Fruit fly (Drosophila melanogaster): ENCODE data around the gene ppk19.
A peak's percentile ranks its signal among the peaks of the same experiment; 100 is the strongest.

ppk19 gene

DNA sequence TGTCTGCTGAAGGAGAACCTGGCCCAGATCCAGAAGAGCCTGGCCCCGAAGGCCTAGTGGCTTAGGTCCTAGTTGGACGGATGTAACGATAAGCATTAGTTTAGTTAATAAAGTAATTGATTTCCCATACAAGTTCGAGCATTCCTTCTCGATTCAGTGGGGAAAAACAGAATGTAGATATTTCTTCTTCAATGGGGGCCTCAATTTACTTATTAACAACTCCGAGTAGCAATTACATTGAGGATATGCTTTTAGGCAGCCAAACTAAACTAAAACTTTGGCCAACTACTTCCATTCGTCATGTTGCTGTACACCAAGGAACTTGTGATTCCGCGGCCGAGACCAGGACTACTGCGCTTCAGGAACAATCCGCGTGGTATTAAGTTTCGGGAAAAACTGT lies at the start of gene ppk19:
Gene ppk19, plus strand, starts transcription at position 301 of the 400 bp plus-strand sequence.
- TF ChIP-seq CG17801 (GFP tag; optimal IDR thresholded peaks at IDR 0.05; ENCODE audit: partially characterized antibody): no peak

DNA sequence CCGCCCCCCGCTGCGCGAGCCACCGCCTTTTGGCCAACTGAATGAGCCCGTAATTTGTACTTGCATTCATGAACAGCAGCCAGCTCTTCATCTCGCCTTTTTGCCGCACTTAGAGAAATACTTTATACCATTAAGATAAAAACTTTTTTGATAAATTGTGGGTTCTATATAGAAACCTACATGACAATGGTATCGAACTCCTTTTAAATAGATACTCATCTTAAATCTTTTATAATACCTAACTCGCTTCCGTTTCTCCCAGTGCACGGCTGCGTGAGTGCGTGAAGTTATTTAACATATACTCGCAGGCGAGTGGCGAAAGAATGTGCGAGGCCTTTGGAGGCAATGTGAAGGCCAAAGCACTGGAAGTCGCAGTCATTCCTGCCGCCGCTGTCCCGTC lies 46.4 kb upstream of the ppk19 start:
- TF ChIP-seq CG17801 (GFP tag; optimal IDR thresholded peaks at IDR 0.05; ENCODE audit: partially characterized antibody): no peak

DNA sequence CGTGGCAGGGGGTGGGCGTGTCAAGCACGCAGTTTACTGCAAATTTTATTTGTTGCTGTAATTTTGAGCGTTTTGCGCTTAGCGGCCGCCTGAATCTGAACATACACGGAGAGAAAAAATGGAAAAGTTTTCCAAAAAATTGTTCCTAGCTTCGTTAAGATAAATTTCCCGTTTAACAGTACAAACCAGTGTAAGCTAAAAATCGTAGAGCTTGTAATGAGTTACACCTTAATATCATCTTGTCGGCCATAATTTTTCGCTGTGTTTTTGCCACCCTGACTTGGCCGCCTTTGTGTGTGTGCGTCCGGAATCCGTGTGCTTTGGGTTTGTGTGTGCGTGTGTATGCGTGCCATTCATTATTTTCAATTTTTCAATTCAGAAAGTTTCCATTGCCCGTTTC lies 20.8 kb upstream of the ppk19 start:
- TF ChIP-seq CG17801 (GFP tag; optimal IDR thresholded peaks at IDR 0.05; ENCODE audit: partially characterized antibody): no peak

DNA sequence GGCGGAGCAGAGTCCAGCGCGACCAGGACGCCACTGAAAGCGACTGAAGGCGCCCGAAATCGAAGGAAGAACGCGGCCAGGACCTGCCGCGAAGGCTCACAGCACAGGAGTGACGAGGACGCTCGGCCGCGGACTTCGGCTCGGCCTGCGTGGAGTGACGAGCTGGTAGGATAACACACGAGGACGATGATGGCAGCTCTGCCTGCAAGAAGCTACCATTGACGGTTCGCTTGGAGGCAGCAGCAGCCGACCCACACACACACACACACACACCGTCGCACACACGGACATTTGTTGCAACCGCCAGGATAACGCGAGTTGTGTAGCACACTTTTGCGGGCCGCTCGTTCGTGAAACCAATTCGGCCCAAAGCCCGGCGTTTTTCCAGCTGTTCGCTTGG lies 12.3 kb upstream of the ppk19 start, which contains the start of gene Dop1R2:
Gene Dop1R2, minus strand, starts transcription at position 35 of the 400 bp plus-strand sequence.
- TF ChIP-seq CG17801 (GFP tag; optimal IDR thresholded peaks at IDR 0.05; ENCODE audit: partially characterized antibody): no peak

DNA sequence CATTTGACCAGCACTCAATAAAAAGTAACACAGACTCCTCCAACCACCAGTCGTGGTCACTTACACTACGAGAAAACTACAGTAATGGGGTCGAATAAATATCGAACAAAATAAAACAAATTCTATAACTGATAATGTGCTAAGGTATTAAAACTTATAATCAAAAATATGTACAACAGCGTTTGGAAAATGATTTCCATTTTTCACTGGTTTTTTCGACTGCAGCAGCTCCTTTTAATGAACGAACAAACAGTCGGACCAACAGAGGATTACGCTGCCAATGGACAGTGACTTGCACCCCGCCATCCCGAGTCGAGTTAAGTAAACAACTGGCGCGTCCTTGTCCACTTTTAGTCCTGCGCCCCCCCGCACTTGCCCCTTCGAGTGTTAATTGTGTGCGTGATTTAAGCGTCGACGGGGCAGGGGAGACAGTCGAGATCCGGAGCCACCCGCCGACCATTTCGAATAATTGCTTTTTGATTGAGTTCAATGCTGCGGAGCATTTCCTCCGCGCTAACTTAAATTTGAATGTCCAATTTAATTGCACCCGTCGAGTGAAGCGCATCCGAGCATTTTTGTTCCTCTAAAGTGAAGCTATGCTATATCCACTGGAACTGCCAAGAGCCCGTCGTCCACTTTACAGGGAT lies 8.0 kb upstream of the ppk19 start, which contains the start of gene ppk21:
Gene ppk21, plus strand, starts transcription at position 597 of the 647 bp plus-strand sequence.
- TF ChIP-seq CG17801 (GFP tag; optimal IDR thresholded peaks at IDR 0.05; ENCODE audit: partially characterized antibody): no peak

DNA sequence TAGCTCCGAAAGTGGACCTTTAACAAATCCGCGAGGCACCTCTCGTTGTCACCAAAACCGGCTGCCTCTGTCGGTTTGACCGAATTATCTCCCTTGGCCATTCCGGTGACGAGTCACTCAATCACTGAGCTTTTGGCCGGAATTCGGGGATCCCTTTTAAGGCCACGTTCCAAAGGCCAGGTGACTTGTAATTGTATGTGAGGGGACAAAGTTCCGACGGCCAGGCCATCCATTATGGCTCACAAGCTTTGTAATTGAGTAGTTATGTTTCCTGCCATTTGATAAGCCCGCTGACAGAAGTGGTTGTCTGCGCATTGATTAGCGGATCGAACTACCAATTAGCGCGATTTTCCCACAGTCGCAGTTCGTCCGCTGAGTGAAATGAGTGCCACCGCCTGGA lies 3.5 kb upstream of the ppk19 start, which contains the start of the genes ppk20 and ppk30:
Gene ppk20, minus strand, starts transcription at position 101 of the 400 bp plus-strand sequence.
Gene ppk30, plus strand, starts transcription at position 373 of the 400 bp plus-strand sequence.
- no peak for TF ChIP-seq CG17801 (GFP tag; optimal IDR thresholded peaks at IDR 0.05; ENCODE audit: partially characterized antibody)

DNA sequence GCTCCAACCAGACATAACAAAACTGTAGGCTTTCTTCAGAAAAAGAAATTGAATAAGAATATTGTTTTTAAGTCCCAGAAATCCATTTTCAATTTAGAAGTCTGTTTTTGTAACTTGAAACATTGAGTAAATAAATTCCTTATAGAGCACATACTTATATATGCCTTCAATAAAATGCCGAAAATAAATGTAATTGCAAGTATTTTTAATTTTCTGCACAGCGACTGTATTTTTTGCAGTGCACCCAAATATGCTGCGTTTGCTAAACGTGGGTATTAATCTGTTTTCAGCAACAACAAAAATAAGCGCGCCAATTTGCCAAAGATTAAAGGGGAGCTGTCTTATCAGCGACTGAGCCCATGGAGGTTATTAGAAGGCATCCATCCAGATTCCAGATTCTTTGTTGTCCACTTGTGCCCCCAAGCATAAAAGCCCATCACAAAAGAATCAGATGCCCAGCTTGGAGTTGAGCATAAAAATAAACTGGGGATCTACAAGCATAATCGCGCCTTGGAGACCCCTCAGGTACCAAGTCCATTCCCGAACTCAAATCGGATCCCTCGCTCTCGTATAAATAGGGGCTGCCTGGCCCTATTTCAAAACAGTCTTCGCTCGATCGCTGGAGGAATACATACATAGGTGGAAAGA lies 1.1 kb upstream of the ppk19 start, which contains the start of gene Obp99a:
Gene Obp99a, plus strand, starts transcription at position 598 of the 648 bp plus-strand sequence.
- no peak for TF ChIP-seq CG17801 (GFP tag; optimal IDR thresholded peaks at IDR 0.05; ENCODE audit: partially characterized antibody)

DNA sequence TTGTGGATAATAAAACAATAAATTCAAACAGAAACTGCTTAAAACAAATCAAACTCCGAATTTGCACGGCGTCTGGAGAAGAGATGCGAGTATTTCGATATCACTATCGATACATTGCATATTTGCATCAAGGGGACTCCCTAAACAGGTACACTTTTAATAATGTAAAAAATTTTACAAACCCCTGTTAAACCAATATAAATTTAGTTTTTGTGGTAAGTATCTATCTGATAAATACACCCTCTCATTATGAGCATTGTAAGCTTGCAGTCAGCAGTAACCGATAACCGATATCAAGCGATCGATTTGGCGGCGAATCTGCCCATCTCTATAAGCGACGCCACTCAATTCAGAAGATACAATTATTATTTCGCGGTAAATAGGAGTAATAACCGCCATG lies 3.1 kb downstream of the ppk19 start, which contains the start of the genes Bub3 and Cap-D2:
Gene Bub3, minus strand, starts transcription at position 89 of the 400 bp plus-strand sequence.
Gene Cap-D2, plus strand, starts transcription at position 319 of the 400 bp plus-strand sequence.
- peak; percentile 71 for TF ChIP-seq CG17801 (GFP tag; optimal IDR thresholded peaks at IDR 0.05; ENCODE audit: partially characterized antibody)

DNA sequence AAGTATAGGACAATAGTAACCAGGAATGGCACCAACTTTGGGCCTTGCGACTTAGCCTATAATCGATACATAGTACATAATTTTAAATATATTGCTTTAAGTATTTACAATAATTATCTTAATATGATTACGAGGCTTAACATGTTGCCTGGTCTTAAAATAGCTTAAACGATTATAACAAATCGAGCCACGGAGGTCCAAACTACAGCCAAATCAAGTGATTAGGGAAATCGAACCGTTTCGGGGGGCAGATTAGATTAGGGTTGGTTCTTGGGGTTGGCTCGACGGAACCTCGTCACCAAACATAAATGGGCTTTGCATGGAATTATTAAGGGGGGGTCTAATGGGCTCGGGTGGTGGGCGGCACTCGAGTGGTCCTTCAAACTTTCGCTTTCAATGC lies 9.0 kb downstream of the ppk19 start:
- no peak for TF ChIP-seq CG17801 (GFP tag; optimal IDR thresholded peaks at IDR 0.05; ENCODE audit: partially characterized antibody)

DNA sequence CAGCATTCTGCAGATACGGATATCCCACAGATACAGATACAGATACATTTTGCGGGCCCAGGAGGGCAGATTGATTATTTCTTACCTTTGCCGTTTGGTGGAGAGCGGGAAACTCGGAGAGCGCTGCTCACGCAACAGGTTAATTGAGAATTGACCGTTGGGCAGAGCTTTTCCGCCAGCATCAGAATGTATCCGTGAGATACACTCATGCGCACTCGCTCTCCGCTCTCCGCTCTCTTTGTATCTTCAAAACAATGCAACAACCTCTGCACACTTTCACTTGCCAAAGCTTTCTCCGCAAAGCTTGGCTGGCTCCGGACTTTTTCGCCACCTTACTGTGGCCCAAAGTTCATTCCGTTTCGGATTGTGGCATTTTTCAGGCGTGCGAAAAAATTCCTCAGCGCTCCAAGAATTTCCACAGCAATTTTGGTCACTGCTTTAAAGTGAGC lies 9.9 kb downstream of the ppk19 start, which contains the start of the genes CG7582 and Gycalpha99B:
Gene CG7582, minus strand, starts transcription at position 127 of the 449 bp plus-strand sequence.
Gene Gycalpha99B, plus strand, starts transcription at position 352 of the 449 bp plus-strand sequence.
- no peak for TF ChIP-seq CG17801 (GFP tag; optimal IDR thresholded peaks at IDR 0.05; ENCODE audit: partially characterized antibody)

DNA sequence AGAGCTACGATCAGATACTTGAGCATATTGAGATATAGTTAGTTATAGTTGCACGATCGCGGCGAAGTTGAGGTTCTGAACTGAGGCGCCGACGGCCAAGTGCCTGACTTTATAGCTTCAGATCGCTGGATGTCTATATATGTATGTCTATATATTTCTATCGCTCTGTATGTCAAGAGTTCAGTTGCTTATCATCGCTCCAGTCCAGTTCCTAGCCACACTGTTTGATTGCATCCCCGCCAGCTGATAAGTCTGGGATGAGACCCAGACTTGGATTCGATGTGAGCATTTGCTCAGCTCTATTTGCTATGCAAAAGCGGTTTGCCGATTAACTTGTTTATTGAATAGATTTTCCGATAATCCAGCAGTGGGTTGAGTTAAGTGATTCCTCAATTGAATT lies 14.4 kb downstream of the ppk19 start:
- TF ChIP-seq CG17801 (GFP tag; optimal IDR thresholded peaks at IDR 0.05; ENCODE audit: partially characterized antibody): no peak

DNA sequence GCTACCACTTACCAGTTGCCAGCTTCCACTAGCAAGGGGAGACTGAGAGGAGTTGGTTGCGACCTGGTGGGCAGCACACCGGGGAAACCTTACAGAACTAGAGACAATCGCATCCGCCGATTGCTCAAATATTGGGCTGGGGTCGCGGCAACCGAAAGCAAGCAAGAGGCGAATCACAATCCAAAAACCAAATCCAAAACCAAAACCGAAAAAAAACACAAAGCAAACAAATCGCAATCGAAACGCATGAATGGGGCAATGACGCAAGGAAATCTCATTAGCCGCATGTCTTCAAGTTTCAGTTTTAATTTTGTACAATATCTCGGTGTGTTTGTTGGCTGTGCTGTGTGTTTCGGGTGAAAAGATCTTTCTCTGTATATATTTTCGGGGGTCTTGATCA lies 17.0 kb downstream of the ppk19 start, which contains the start of gene Obp99c:
Gene Obp99c, minus strand, starts transcription at position 101 of the 400 bp plus-strand sequence.
- TF ChIP-seq CG17801 (GFP tag; optimal IDR thresholded peaks at IDR 0.05; ENCODE audit: partially characterized antibody): no peak

DNA sequence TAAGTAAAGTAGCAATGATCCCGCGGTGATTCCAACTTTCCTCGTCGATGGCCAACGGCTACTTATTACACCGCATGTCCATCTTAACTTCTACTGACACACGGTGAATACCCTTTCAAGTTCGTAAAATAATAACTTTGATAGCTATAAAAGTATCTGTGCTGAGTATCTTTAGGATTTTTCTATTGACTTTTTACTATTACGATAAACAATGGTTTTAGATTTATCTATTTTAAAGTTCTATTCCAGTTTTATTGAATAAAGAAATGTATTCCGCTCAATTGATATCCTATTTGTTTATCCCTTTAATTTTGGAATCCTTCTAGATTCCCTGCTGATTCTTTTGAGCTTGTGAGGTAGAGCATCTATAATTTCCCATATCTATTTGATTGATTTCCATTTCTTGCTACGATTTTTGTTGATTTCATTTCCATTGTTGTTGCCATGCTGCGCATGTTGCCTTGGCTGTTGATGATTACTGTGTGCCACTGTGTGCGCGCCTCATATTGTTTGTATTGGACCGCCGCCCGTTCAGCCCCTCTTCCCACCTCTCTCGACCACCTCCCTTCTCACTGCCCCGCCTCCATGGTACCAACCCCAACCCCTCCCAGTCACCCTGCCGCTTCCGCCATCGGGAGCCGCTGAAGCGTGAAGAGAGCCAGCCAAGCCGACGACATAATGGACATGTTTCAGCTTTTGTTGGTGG lies 17.7 kb downstream of the ppk19 start:
- TF ChIP-seq CG17801 (GFP tag; optimal IDR thresholded peaks at IDR 0.05; ENCODE audit: partially characterized antibody): no peak

DNA sequence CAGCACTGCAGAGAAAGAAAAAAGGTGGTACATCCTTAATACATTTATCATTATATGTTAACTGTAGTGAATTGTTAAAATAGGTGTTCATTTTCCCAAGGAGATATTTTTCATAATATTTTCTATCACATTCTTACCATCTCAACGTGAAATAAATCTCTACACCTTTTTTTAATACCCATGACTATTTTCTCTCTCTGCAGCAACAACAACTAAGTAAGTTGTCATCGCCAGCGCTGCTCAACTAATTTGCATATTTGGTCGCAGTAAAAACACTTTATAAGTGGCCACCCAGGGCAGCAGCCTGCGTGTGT lies 18.2 kb downstream of the ppk19 start:
- TF ChIP-seq CG17801 (GFP tag; optimal IDR thresholded peaks at IDR 0.05; ENCODE audit: partially characterized antibody): no peak

DNA sequence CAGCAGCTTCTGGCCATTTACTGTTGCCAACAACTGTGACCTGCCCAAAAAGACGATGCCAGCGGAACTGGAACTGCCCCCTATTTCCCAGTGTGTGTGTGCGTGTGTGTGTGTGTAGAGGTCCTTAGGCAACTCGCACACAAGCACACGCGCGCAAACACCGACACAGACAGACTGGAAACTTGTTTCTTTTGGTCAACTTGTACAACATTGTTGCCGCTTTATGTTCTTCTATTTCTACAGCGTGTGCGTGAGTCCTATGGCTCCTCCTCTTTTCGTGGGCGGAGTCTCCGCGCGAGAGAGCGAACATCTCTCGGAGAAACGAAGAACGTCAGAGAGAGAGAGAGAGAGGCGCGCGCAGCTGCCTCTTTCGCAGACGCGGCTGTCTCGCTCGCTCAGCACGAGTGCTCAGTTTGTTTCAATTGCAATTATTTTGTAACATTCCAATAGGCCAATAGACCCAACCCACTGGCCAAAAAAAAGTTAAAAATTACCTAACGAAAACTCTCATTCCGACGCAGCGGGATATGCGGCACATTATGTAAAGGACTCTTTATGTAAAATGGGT lies 18.8 kb downstream of the ppk19 start:
- no peak for TF ChIP-seq CG17801 (GFP tag; optimal IDR thresholded peaks at IDR 0.05; ENCODE audit: partially characterized antibody)
